Fruit fly (Drosophila melanogaster) whole organism, adult: ENCODE measurements around the gene Uck.

Experiments
- CG11617 ChIP-seq: fragments of 200-800 bp; sonication (Bioruptor generic); optimal IDR thresholded peaks from 2 replicates; lab custom pipeline; 2017; ENCODE audit warnings: mild to moderate bottlenecking, missing biosample characterization, missing genetic modification reagents, missing genetic modification characterization
- CG12768 ChIP-seq: fragments of 200-800 bp; sonication (Bioruptor generic); optimal IDR thresholded peaks from 2 replicates; lab custom pipeline; 2017; ENCODE audit warnings: missing biosample characterization, missing genetic modification characterization, mild to moderate bottlenecking, moderate library complexity, missing genetic modification reagents
- CG14711 ChIP-seq: fragments of 200-800 bp; sonication (Bioruptor generic); optimal IDR thresholded peaks from 2 replicates; lab custom pipeline; 2018; ENCODE audit warnings: missing biosample characterization, mild to moderate bottlenecking, missing genetic modification characterization, moderate library complexity
- CG1620 ChIP-seq: fragments of 200-800 bp; sonication (Bioruptor generic); optimal IDR thresholded peaks from 2 replicates; lab custom pipeline; 2016; ENCODE audit warnings: missing biosample characterization, missing genetic modification characterization
- CG33017 ChIP-seq: fragments of 200-800 bp; sonication (Bioruptor generic); optimal IDR thresholded peaks from 2 replicates; lab custom pipeline; 2018; ENCODE audit warnings: missing biosample characterization, mild to moderate bottlenecking, missing genetic modification characterization, moderate library complexity
- CG5204 ChIP-seq: fragments of 200-800 bp; sonication (Bioruptor generic); optimal IDR thresholded peaks from 2 replicates; lab custom pipeline; 2016; ENCODE audit warnings: missing biosample characterization, missing genetic modification characterization
- CG7045 ChIP-seq: fragments of 200-800 bp; sonication (Bioruptor generic); optimal IDR thresholded peaks from 2 replicates; lab custom pipeline; 2017; ENCODE audit warnings: missing biosample characterization, mild to moderate bottlenecking, missing genetic modification characterization
- CG7101 ChIP-seq: fragments of 200-800 bp; sonication (Bioruptor generic); optimal IDR thresholded peaks from 2 replicates; lab custom pipeline; 2018; ENCODE audit warnings: missing biosample characterization, mild to moderate bottlenecking, missing genetic modification characterization, moderate library complexity
- Clk ChIP-seq: fragments of 200-800 bp; sonication (Bioruptor generic); optimal IDR thresholded peaks from 2 replicates; lab custom pipeline; 2017; ENCODE audit warnings: missing biosample characterization, missing genetic modification characterization
- Crg-1 ChIP-seq: fragments of 200-800 bp; sonication (Bioruptor generic); optimal IDR thresholded peaks from 2 replicates; lab custom pipeline; 2016; ENCODE audit warnings: missing biosample characterization, missing genetic modification characterization
- Hr96 ChIP-seq: fragments of 200-800 bp; sonication (Bioruptor generic); optimal IDR thresholded peaks from 2 replicates; lab custom pipeline; 2016; ENCODE audit warnings: missing biosample characterization, missing genetic modification characterization
- Mnt ChIP-seq: fragments of 200-800 bp; sonication (Bioruptor generic); optimal IDR thresholded peaks from 2 replicates; lab custom pipeline; 2016; ENCODE audit warnings: missing biosample characterization, mild to moderate bottlenecking, missing genetic modification characterization
- bab1 ChIP-seq: fragments of 200-800 bp; sonication (Bioruptor generic); optimal IDR thresholded peaks from 3 replicates; lab custom pipeline; 2019; ENCODE audit warnings: missing biosample characterization, mild to moderate bottlenecking, missing genetic modification characterization, moderate library complexity
- cic ChIP-seq: fragments of 200-800 bp; sonication (Bioruptor generic); optimal IDR thresholded peaks from 2 replicates; lab custom pipeline; 2017; ENCODE audit warnings: missing biosample characterization, mild to moderate bottlenecking, missing genetic modification characterization, moderate library complexity
- cnc ChIP-seq, 2 experiments: fragments of >200 bp; optimal IDR thresholded peaks; 2 replicates each; lab custom pipeline; 2017
- kay ChIP-seq: fragments of 200-800 bp; sonication (Bioruptor generic); peaks from one replicate; lab custom pipeline; 2016; ENCODE audit warnings: missing biosample characterization, missing genetic modification characterization, borderline replicate concordance
- ovo ChIP-seq: fragments of 200-800 bp; sonication (Bioruptor generic); optimal IDR thresholded peaks from 2 replicates; lab custom pipeline; 2016; ENCODE audit warnings: missing biosample characterization, missing genetic modification characterization
- pad ChIP-seq: fragments of 200-800 bp; sonication (Bioruptor generic); optimal IDR thresholded peaks from 3 replicates; lab custom pipeline; 2017; ENCODE audit warnings: missing biosample characterization, missing genetic modification characterization, mild to moderate bottlenecking, moderate library complexity, missing genetic modification reagents
- tj ChIP-seq: fragments of 200-800 bp; sonication (Bioruptor generic); optimal IDR thresholded peaks from 3 replicates; lab custom pipeline; 2017; ENCODE audit warnings: missing biosample characterization, mild to moderate bottlenecking, missing genetic modification characterization, moderate library complexity
- toe ChIP-seq: fragments of 200-800 bp; sonication (Bioruptor generic); optimal IDR thresholded peaks from 2 replicates; lab custom pipeline; 2016; ENCODE audit warnings: missing biosample characterization, missing genetic modification characterization

Uck gene

DNA sequence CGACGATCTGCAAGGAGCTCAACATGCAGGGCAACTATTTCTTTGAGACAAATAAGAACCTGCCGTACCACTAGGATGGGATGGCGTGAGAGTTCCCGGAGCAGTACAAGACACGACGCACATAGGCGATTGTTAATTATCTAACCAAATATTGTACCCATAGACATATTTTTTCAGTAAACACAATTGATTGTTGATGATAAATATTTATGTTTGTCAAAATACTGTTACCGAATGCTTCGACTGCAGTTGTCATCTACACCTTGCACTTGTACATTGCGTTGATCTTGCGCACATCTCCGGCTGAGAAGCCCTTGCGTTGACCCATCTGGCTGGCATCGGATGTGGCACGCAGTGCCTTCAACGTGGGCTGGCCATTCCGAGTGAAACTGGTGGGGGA lies 3.2 kb downstream of the Uck start:
- no peak for TF ChIP-seq CG14711 (tag; lab: Kevin White, UChicago)
- no peak for TF ChIP-seq CG5204 (GFP tag; lab: Kevin White, UChicago)
- no peak for TF ChIP-seq ovo (GFP tag; lab: Kevin White, UChicago)
- no peak for TF ChIP-seq CG1620
- no peak for TF ChIP-seq kay (GFP tag; lab: Kevin White, UChicago)
- no peak for TF ChIP-seq Mnt (GFP tag; lab: Kevin White, UChicago)
- no peak for TF ChIP-seq Clk (GFP tag; lab: Kevin White, UChicago)
- no peak for TF ChIP-seq Crg-1 (GFP tag; lab: Kevin White, UChicago)
- TF ChIP-seq CG11617: no peak
- no peak for TF ChIP-seq CG33017 (tag; lab: Kevin White, UChicago)

DNA sequence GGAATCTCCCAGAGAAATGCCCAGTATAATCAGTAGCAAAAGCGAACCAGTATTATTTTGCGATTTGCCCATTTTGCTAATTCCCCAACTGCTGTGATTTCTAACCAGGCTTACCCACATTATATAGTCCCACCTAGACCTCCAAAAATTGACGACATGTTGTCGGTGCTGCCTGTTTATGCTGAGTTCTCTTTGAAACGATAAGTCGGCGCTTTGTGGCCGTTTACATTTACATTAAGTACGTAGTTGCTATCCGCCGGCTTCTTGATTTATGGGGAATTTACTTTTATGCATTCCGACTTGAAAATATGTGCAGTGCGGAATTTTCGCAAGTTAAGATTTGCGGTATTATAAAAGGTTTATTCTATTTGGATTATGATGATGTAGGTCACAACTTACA lies 4.3 kb downstream of the Uck start, which contains the start of gene CG5715:
Gene CG5715 (minus strand): TSS at position 101 of the 400 bp plus-strand sequence.
- TF ChIP-seq CG5204 (GFP tag; lab: Kevin White, UChicago) (no peak), CG14711 (tag; lab: Kevin White, UChicago) (no peak), CG12768 (GFP tag; lab: Kevin White, UChicago) (no peak), Clk (GFP tag; lab: Kevin White, UChicago) (no peak), cnc (optimal IDR thresholded peaks at IDR 0.05; lab: Kevin White, UChicago) (no peak), ovo (GFP tag; lab: Kevin White, UChicago) (no peak), CG11617 (no peak), CG1620 (no peak), CG7101 (tag; lab: Kevin White, UChicago) (no peak), bab1 (GFP tag; lab: Kevin White, UChicago) (no peak), Mnt (GFP tag; lab: Kevin White, UChicago) (no peak), Crg-1 (GFP tag; lab: Kevin White, UChicago) (no peak), pad (GFP tag; lab: Kevin White, UChicago) (no peak)

DNA sequence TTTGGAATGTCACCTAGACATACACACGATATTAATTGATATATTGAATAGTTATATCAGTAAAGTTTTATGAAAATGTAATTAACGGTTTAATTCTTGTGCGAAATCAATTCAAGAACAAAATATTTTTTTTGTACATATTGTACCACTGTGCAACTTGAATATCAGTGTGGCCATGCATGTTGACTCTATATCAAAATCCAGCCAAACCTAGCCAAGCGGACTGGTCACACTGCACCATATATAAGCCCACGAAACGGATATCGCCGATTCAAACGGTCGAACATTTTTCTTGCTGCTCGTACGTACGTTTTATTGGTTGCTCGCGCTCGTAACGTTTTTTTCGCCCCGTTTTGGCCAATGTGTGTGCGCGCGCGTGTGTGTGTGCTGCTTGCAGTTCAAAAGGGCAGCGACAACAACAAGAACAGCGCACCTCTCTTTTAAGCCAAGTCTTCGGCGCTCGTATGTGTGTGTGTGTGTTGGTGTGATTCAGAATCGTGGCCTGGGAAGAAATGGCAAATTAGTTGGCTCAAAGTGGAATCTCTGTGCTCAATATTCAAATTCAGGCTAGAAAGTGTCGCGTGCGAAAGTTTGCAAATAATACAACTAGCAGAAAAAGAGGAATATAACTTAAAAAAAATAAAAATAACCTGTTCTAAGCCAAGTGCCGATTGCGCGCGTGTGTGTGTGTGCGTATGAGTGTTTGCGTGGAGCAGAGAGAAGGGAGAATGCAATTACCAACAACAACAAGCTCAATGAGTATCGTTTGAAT lies 5.0 kb downstream of the Uck start, which contains the start of gene crb:
Gene crb (plus strand): TSS at position 295 of the 772 bp plus-strand sequence.
- TF ChIP-seq CG7101 (tag; lab: Kevin White, UChicago): peak; percentile 57
- no peak for TF ChIP-seq CG12768 (GFP tag; lab: Kevin White, UChicago)
- peak; percentile 4 for TF ChIP-seq CG14711 (tag; lab: Kevin White, UChicago)
- no peak for TF ChIP-seq Clk (GFP tag; lab: Kevin White, UChicago)
- TF ChIP-seq CG7045 (GFP tag; lab: Kevin White, UChicago): no peak
- TF ChIP-seq cic (GFP tag; lab: Kevin White, UChicago): peak; percentile 62
- peak; percentile 34 for TF ChIP-seq pad (GFP tag; lab: Kevin White, UChicago)
- TF ChIP-seq CG11617: peak; percentile 16
- no peak for TF ChIP-seq cnc (optimal IDR thresholded peaks at IDR 0.05; lab: Kevin White, UChicago)
- peak; percentile 56 for TF ChIP-seq Hr96 (GFP tag; lab: Kevin White, UChicago)
- TF ChIP-seq Mnt (GFP tag; lab: Kevin White, UChicago): peak; percentile 66
- peak; percentile 41 for TF ChIP-seq toe (GFP tag; lab: Kevin White, UChicago)
- no peak for TF ChIP-seq kay (GFP tag; lab: Kevin White, UChicago)
- peak; percentile 63 for TF ChIP-seq ovo (GFP tag; lab: Kevin White, UChicago)
- TF ChIP-seq Crg-1 (GFP tag; lab: Kevin White, UChicago): peak; percentile 55
- peak; percentile 71 for TF ChIP-seq CG1620
- peak; percentile 75 for TF ChIP-seq bab1 (GFP tag; lab: Kevin White, UChicago)
- no peak for TF ChIP-seq tj (GFP tag; lab: Kevin White, UChicago)
- no peak for TF ChIP-seq CG5204 (GFP tag; lab: Kevin White, UChicago)
- TF ChIP-seq CG33017 (tag; lab: Kevin White, UChicago): peak; percentile 24

DNA sequence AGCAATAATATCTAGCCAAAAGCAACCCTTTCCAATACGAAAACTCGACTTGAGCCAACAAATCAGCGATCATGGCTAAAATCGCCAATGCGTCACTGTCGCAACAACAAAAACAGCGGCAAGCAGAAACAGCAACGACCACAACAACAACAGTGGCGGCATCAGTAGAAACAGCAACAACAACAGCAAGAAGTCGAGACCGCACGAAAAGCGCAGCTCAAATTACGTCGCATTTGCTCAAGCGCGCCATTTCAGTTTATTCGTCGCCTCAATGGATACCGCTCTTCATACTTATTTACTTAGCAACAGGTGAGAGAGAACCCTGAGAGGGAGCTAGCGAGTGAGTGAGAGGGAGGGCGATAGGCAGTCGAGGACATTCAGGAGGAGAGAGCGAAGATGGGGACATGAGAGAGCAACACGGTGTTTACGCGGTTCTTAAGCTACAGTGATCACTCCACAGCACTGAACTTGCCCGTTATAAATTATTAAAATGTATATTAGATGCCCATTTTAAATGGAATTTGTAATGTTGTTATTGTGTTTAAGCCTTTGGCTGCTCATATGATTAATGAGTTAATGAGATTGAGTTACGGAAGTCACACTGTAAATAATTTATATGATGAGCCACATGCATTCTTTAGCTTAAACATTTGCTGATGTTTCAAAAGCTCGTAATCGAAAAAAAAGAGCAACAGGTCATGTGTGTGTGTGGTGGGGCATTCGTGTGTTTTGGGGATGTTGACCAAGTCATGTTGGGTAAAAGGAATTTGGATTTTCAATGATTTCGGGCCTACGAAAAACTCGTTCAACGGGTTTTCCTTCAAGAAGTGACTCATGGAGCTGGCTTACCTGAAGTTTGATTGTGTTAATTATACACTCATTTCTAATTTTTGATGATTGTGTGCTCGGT lies 5.8 kb downstream of the Uck start:
- TF ChIP-seq Clk (GFP tag; lab: Kevin White, UChicago) (no peak), CG33017 (tag; lab: Kevin White, UChicago) (peak; percentile 85), Mnt (GFP tag; lab: Kevin White, UChicago) (peak; percentile 50), toe (GFP tag; lab: Kevin White, UChicago) (peak; percentile 12), cnc (optimal IDR thresholded peaks at IDR 0.05; lab: Kevin White, UChicago) (no peak), cic (GFP tag; lab: Kevin White, UChicago) (no peak), bab1 (GFP tag; lab: Kevin White, UChicago) (peak; percentile 95), pad (GFP tag; lab: Kevin White, UChicago) (peak; percentile 9), tj (GFP tag; lab: Kevin White, UChicago) (peak; percentile 93), CG5204 (GFP tag; lab: Kevin White, UChicago) (peak; percentile 5), CG1620 (peak; percentile 87), ovo (GFP tag; lab: Kevin White, UChicago) (peak; percentile 24), CG12768 (GFP tag; lab: Kevin White, UChicago) (peak; percentile 50), Hr96 (GFP tag; lab: Kevin White, UChicago) (peak; percentile 66), Crg-1 (GFP tag; lab: Kevin White, UChicago) (peak; percentile 80), CG14711 (tag; lab: Kevin White, UChicago) (peak; percentile 85), CG11617 (peak; percentile 57), CG7101 (tag; lab: Kevin White, UChicago) (peak; percentile 92), kay (GFP tag; lab: Kevin White, UChicago) (peak; percentile 90), CG7045 (GFP tag; lab: Kevin White, UChicago) (peak; percentile 43)
